Worm (Caenorhabditis elegans) whole organism, L3 larva: ENCODE results near the gene pmp-3.
A peak's percentile ranks its signal among the peaks of the same experiment; 100 is the strongest.

Experiments used
- R02D3.7 ChIP-seq: fragments of 150-350 bp; optimal IDR thresholded peaks from 2 replicates; lab custom pipeline; 2014; ENCODE audit warnings: missing biosample characterization, missing genetic modification characterization
- ZK546.5 ChIP-seq: sonication (generic microtip); optimal IDR thresholded peaks from 2 replicates; lab custom pipeline; 2017; ENCODE audit warnings: missing biosample characterization, missing genetic modification characterization
- aly-2 ChIP-seq: fragments of 150-350 bp; optimal IDR thresholded peaks from 2 replicates; lab custom pipeline; 2014; ENCODE audit warnings: missing biosample characterization, missing genetic modification characterization
- ama-1 ChIP-seq: fragments of 150-350 bp; optimal IDR thresholded peaks from 2 replicates; lab custom pipeline; 2018
- ceh-16 ChIP-seq: sonication (generic microtip); optimal IDR thresholded peaks from 2 replicates; lab custom pipeline; 2017; ENCODE audit warnings: missing biosample characterization, missing genetic modification characterization
- ceh-28 ChIP-seq: fragments of 150-350 bp; optimal IDR thresholded peaks from 2 replicates; lab custom pipeline; 2014; ENCODE audit warnings: missing biosample characterization, missing genetic modification reagents, missing genetic modification characterization
- daf-12 ChIP-seq: fragments of 150-350 bp; optimal IDR thresholded peaks from 2 replicates; lab custom pipeline; 2014; ENCODE audit warnings: missing biosample characterization, missing genetic modification reagents, missing genetic modification characterization
- egl-27 ChIP-seq: sonication (generic microtip); optimal IDR thresholded peaks from 4 replicates; lab custom pipeline; 2017; ENCODE audit warnings: missing biosample characterization, missing genetic modification reagents, missing genetic modification characterization
- egl-5 ChIP-seq: fragments of 150-350 bp; optimal IDR thresholded peaks from 2 replicates; lab custom pipeline; 2017; ENCODE audit warnings: missing biosample characterization, missing genetic modification reagents, missing genetic modification characterization, inconsistent platforms
- elt-2 ChIP-seq: sonication (generic microtip); optimal IDR thresholded peaks from 2 replicates; lab custom pipeline; 2016; ENCODE audit warnings: missing genetic modification reagents, mild to moderate bottlenecking, missing genetic modification characterization, missing compliant biosample characterization
- eor-1 ChIP-seq, 2 experiments: fragments of 150-350 bp; optimal IDR thresholded peaks; 2 replicates each; lab custom pipeline; 2014 to 2018; ENCODE audit warnings: missing biosample characterization in 2 of 2, missing genetic modification characterization in 2 of 2
- fkh-10 ChIP-seq: sonication (generic microtip); optimal IDR thresholded peaks from 2 replicates; lab custom pipeline; 2017; ENCODE audit warnings: missing biosample characterization, missing genetic modification reagents, missing genetic modification characterization
- fkh-2 ChIP-seq: fragments of 150-350 bp; optimal IDR thresholded peaks from 2 replicates; lab custom pipeline; 2014; ENCODE audit warnings: missing biosample characterization, missing genetic modification reagents, missing genetic modification characterization
- fos-1 ChIP-seq: fragments of 150-350 bp; optimal IDR thresholded peaks from 2 replicates; lab custom pipeline; 2014; ENCODE audit warnings: missing biosample characterization, missing genetic modification characterization
- hmg-11 ChIP-seq: sonication (generic microtip); optimal IDR thresholded peaks from 2 replicates; lab custom pipeline; 2016; ENCODE audit warnings: missing genetic modification characterization, missing compliant biosample characterization
- jun-1 ChIP-seq: fragments of 150-350 bp; optimal IDR thresholded peaks from 2 replicates; lab custom pipeline; 2014; ENCODE audit warnings: missing biosample characterization, missing genetic modification reagents, missing genetic modification characterization
- lin-15B ChIP-seq: fragments of 150-350 bp; optimal IDR thresholded peaks from 2 replicates; lab custom pipeline; 2014; ENCODE audit warnings: missing biosample characterization, missing genetic modification characterization
- lin-39 ChIP-seq: fragments of 150-350 bp; optimal IDR thresholded peaks from 2 replicates; lab custom pipeline; 2018; ENCODE audit warnings: missing biosample characterization, missing genetic modification reagents, missing genetic modification characterization
- lsy-12 ChIP-seq: sonication (generic microtip); optimal IDR thresholded peaks from 2 replicates; lab custom pipeline; 2016; ENCODE audit warnings: mild to moderate bottlenecking, missing genetic modification characterization, missing compliant biosample characterization
- mml-1 ChIP-seq: fragments of 150-350 bp; sonication (generic microtip); optimal IDR thresholded peaks from 3 replicates; lab custom pipeline; 2014; ENCODE audit warnings: missing biosample characterization, missing genetic modification characterization
- nfya-1 ChIP-seq: sonication (generic microtip); optimal IDR thresholded peaks from 2 replicates; lab custom pipeline; 2017; ENCODE audit warnings: missing genetic modification characterization, mild to moderate bottlenecking, missing compliant biosample characterization, antibody characterized with exemption, moderate library complexity; ENCODE audit not compliant: insufficient read depth
- nhr-11 ChIP-seq: fragments of 150-350 bp; optimal IDR thresholded peaks from 2 replicates; lab custom pipeline; 2014; ENCODE audit warnings: missing biosample characterization, missing genetic modification characterization
- nhr-12 ChIP-seq: fragments of 150-350 bp; optimal IDR thresholded peaks from 2 replicates; lab custom pipeline; 2014; ENCODE audit warnings: missing biosample characterization, missing genetic modification characterization
- nhr-23 ChIP-seq: fragments of 150-350 bp; optimal IDR thresholded peaks from 2 replicates; lab custom pipeline; 2014; ENCODE audit warnings: missing biosample characterization, missing genetic modification reagents, missing genetic modification characterization
- nhr-237 ChIP-seq: fragments of 150-350 bp; optimal IDR thresholded peaks from 2 replicates; lab custom pipeline; 2014; ENCODE audit warnings: missing biosample characterization, missing genetic modification characterization
- nhr-25 ChIP-seq: sonication (generic microtip); optimal IDR thresholded peaks from 2 replicates; lab custom pipeline; 2017; ENCODE audit warnings: missing biosample characterization, missing genetic modification characterization
- nhr-28 ChIP-seq: fragments of 150-350 bp; optimal IDR thresholded peaks from 2 replicates; lab custom pipeline; 2014; ENCODE audit warnings: missing biosample characterization, missing genetic modification characterization
- nhr-43 ChIP-seq: sonication (generic microtip); optimal IDR thresholded peaks from 2 replicates; lab custom pipeline; 2016; ENCODE audit warnings: mild to moderate bottlenecking, missing genetic modification characterization, missing compliant biosample characterization; ENCODE audit not compliant: poor library complexity, severe bottlenecking
- nhr-67 ChIP-seq: fragments of 150-350 bp; optimal IDR thresholded peaks from 2 replicates; lab custom pipeline; 2014; ENCODE audit warnings: missing biosample characterization, missing genetic modification characterization
- nhr-76 ChIP-seq: fragments of 150-350 bp; sonication (generic microtip); optimal IDR thresholded peaks from 5 replicates; lab custom pipeline; 2014; ENCODE audit warnings: missing biosample characterization, missing genetic modification characterization
- nhr-77 ChIP-seq: fragments of 150-350 bp; optimal IDR thresholded peaks from 2 replicates; lab custom pipeline; 2014; ENCODE audit warnings: missing biosample characterization, missing genetic modification characterization
- pha-4 ChIP-seq: fragments of 150-350 bp; optimal IDR thresholded peaks from 2 replicates; lab custom pipeline; 2014; ENCODE audit warnings: missing biosample characterization, missing genetic modification reagents, missing genetic modification characterization
- pqm-1 ChIP-seq: fragments of 150-350 bp; optimal IDR thresholded peaks from 2 replicates; lab custom pipeline; 2017; ENCODE audit warnings: missing biosample characterization, missing genetic modification characterization, inconsistent platforms
- sea-2 ChIP-seq: fragments of 150-350 bp; sonication (generic microtip); optimal IDR thresholded peaks from 4 replicates; lab custom pipeline; 2014; ENCODE audit warnings: missing biosample characterization, missing genetic modification reagents, missing genetic modification characterization
- snpc-4 ChIP-seq: fragments of 150-350 bp; optimal IDR thresholded peaks from 2 replicates; lab custom pipeline; 2014; ENCODE audit warnings: missing biosample characterization, missing genetic modification characterization
- tbx-2 ChIP-seq: sonication (generic microtip); optimal IDR thresholded peaks from 2 replicates; lab custom pipeline; 2016; ENCODE audit warnings: mild to moderate bottlenecking, missing genetic modification characterization, missing compliant biosample characterization
- unc-39 ChIP-seq: sonication (generic microtip); optimal IDR thresholded peaks from 4 replicates; lab custom pipeline; 2017; ENCODE audit warnings: missing biosample characterization, missing genetic modification characterization
- zag-1 ChIP-seq: fragments of 150-350 bp; optimal IDR thresholded peaks from 2 replicates; lab custom pipeline; 2014; ENCODE audit warnings: missing biosample characterization, missing genetic modification characterization
- ztf-11 ChIP-seq: fragments of 150-350 bp; optimal IDR thresholded peaks from 2 replicates; lab custom pipeline; 2014; ENCODE audit warnings: missing biosample characterization, missing genetic modification characterization
- ztf-4 ChIP-seq: fragments of 150-350 bp; optimal IDR thresholded peaks from 2 replicates; lab custom pipeline; 2014; ENCODE audit warnings: missing biosample characterization, missing genetic modification characterization

Gene pmp-3

DNA sequence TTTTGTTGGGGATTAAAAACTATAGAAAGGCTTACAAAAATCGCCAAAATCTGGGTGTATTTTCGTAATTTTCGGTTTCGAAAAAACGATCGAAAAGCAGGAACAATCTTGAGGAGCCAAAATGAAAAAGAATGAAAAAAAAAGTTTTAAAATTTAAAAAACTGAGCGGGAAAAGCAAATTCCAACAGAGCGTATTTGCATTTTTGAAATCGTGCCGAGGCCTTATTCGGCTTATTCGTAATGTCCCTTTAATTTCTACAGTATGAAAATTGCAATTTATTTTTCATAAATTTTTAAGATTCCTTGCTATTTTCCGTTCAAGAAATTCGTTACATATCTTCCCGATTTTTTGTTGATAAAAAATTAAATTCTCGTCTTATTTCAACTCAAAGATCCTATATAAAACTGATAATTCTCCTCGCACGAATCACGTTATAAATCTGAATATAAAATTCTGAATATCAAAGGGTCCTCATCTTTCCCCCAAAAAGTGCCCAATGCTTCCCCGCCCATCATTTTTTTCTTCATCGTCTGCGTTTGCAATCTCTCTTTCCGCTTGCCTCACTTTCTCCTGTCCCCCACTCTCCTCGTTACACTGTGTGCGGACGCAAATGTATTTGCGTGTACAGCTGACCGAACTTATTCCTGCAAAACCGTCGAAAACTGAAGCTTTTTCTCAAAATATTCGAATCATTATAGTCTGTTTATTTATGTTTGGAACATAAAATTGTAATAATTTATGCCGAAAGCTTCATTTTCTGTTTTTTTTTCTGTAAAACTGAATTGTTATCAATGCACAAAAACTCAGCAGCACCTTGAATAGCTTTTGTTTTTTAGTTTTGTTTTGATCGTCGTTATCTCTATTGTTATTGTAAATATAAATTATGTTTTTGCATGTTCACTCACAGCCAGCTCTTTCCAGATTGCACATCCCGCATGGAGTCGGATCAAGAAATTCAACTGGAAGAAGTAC is at the start of gene pmp-3, which contains the start of gene rfc-1:
pmp-3 (plus strand) TSS at position 923 of the 973 bp plus-strand sequence.
rfc-1 (minus strand) TSS at position 163 of the 973 bp plus-strand sequence.
- TF ChIP-seq unc-39: no peak
- no peak for TF ChIP-seq egl-5 (tag; lab: Kevin White, UChicago)
- no peak for TF ChIP-seq nhr-25 (tag; lab: Kevin White, UChicago)
- peak; percentile 39 for TF ChIP-seq hmg-11 (tag; lab: Kevin White, UChicago)
- TF ChIP-seq eor-1 (tag; optimal IDR thresholded peaks at IDR 0.05; lab: Kevin White, UChicago): no peak
- TF ChIP-seq jun-1 (tag; lab: Kevin White, UChicago): no peak
- TF ChIP-seq egl-27: no peak
- TF ChIP-seq nhr-23 (tag; lab: Kevin White, UChicago): peak; percentile 5
- TF ChIP-seq zag-1: no peak
- no peak for TF ChIP-seq mml-1
- peak; percentile 31 for TF ChIP-seq lin-15B
- TF ChIP-seq R02D3.7: no peak
- TF ChIP-seq ceh-16 (tag; lab: Kevin White, UChicago): no peak
- no peak for TF ChIP-seq nhr-77 (tag; lab: Kevin White, UChicago)
- TF ChIP-seq daf-12: no peak
- TF ChIP-seq fkh-2 (tag; lab: Kevin White, UChicago): no peak
- no peak for TF ChIP-seq snpc-4 (tag; lab: Kevin White, UChicago)
- no peak for TF ChIP-seq nhr-28
- no peak for TF ChIP-seq fkh-10 (GFP tag; lab: Kevin White, UChicago)
- TF ChIP-seq nfya-1: peak; percentile 9
- no peak for TF ChIP-seq ama-1
- no peak for TF ChIP-seq ZK546.5 (tag; lab: Kevin White, UChicago)
- TF ChIP-seq nhr-237: no peak
- TF ChIP-seq nhr-12 (tag; lab: Kevin White, UChicago): no peak
- no peak for TF ChIP-seq sea-2 (GFP tag; lab: Kevin White, UChicago)
- no peak for TF ChIP-seq nhr-43
- TF ChIP-seq nhr-11 (tag; lab: Kevin White, UChicago): no peak
- peak; percentile 30 for TF ChIP-seq pha-4 (tag; lab: Kevin White, UChicago)
- TF ChIP-seq ztf-11 (tag; lab: Kevin White, UChicago): no peak
- no peak for TF ChIP-seq pqm-1 (tag; lab: Kevin White, UChicago)
- TF ChIP-seq lin-39: no peak
- TF ChIP-seq tbx-2 (tag; lab: Kevin White, UChicago): no peak
- TF ChIP-seq aly-2: no peak
- TF ChIP-seq ztf-4 (tag; lab: Kevin White, UChicago): no peak
- TF ChIP-seq nhr-67 (tag; lab: Kevin White, UChicago): no peak
- TF ChIP-seq elt-2 (tag; lab: Kevin White, UChicago): no peak
- no peak for TF ChIP-seq nhr-76 (tag; lab: Kevin White, UChicago)
- TF ChIP-seq ceh-28 (tag; lab: Kevin White, UChicago): no peak
- no peak for TF ChIP-seq lsy-12 (tag; lab: Kevin White, UChicago)
- TF ChIP-seq fos-1: no peak
- TF ChIP-seq, all 47 proteins: peak for 5

DNA sequence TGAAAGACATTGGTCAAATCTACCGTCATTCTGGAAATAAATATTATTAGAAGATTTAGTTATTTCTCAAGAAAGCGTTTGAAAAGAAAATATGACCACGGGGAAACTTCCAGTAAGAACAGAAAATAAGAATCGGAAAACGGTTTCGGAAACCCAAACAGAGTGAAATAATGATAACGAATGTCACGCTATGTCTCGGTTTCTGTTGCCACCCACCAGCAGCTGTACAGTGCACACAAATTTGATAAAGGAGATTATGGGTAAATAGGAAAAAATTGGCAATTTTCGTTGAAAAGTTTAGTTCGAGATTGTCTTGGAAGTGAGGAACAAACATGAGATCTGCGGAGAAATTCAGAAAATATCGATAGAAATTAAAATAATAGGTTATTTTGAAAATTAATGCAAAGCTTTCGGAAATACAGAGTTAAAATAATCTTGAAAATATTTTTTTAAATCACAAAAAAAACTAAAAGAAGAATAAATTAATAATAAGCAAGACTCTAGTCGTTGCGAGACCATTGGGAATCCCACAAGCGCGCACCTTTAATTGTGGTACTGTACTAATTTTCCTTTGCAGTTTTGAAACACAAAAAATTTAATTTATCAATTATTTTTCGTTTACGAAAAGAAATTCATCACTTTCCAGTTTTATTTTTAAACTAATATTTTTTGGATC is 49.4 kb upstream of the pmp-3 start, which contains the start of gene pes-9:
pes-9 (minus strand) TSS at position 30 of the 676 bp plus-strand sequence.
- TF ChIP-seq nhr-28 (no peak), jun-1 (tag; lab: Kevin White, UChicago) (no peak), zag-1 (no peak), daf-12 (no peak), snpc-4 (tag; lab: Kevin White, UChicago) (no peak), sea-2 (GFP tag; lab: Kevin White, UChicago) (no peak), egl-27 (no peak), ceh-28 (tag; lab: Kevin White, UChicago) (no peak), pqm-1 (tag; lab: Kevin White, UChicago) (peak; percentile 24), elt-2 (tag; lab: Kevin White, UChicago) (peak; percentile 68)
